Worm (Caenorhabditis elegans) whole organism, mixed stage, embryonic: Measurements from ENCODE around the gene srz-102.

Source experiments
- blmp-1 ChIP-seq: fragments of 150-350 bp; optimal IDR thresholded peaks from 2 replicates; lab custom pipeline; 2014; ENCODE audit warnings: missing biosample characterization, missing genetic modification characterization
- drap-1 ChIP-seq: fragments of 200-800 bp; sonication (Bioruptor generic); optimal IDR thresholded peaks from 3 replicates; lab custom pipeline; 2018; ENCODE audit warnings: mild to moderate bottlenecking, missing genetic modification characterization, missing compliant biosample characterization
- ham-2 ChIP-seq: fragments of 200-800 bp; sonication (Bioruptor generic); optimal IDR thresholded peaks from 2 replicates; lab custom pipeline; 2018; ENCODE audit warnings: mild to moderate bottlenecking, missing genetic modification characterization, missing compliant biosample characterization
- hlh-1 ChIP-seq: fragments of 150-350 bp; optimal IDR thresholded peaks from 2 replicates; lab custom pipeline; 2014; ENCODE audit warnings: missing biosample characterization, missing genetic modification reagents, missing genetic modification characterization
- lin-13 ChIP-seq: fragments of 150-350 bp; optimal IDR thresholded peaks from 2 replicates; lab custom pipeline; 2014; ENCODE audit warnings: missing biosample characterization, missing genetic modification characterization
- mep-1 ChIP-seq: fragments of 150-350 bp; optimal IDR thresholded peaks from 2 replicates; lab custom pipeline; 2017; ENCODE audit warnings: missing biosample characterization, missing genetic modification reagents, missing genetic modification characterization, inconsistent platforms
- nhr-2 ChIP-seq: fragments of 150-350 bp; optimal IDR thresholded peaks from 2 replicates; lab custom pipeline; 2014; ENCODE audit warnings: missing biosample characterization, missing genetic modification characterization
- nhr-237 ChIP-seq: fragments of 150-350 bp; optimal IDR thresholded peaks from 2 replicates; lab custom pipeline; 2014; ENCODE audit warnings: missing biosample characterization, missing genetic modification characterization
- nhr-28 ChIP-seq: fragments of 150-350 bp; optimal IDR thresholded peaks from 2 replicates; lab custom pipeline; 2014; ENCODE audit warnings: missing biosample characterization, missing genetic modification characterization
- nhr-76 ChIP-seq: sonication (generic microtip); optimal IDR thresholded peaks from 2 replicates; lab custom pipeline; 2017; ENCODE audit warnings: missing biosample characterization, missing genetic modification characterization
- sptf-1 ChIP-seq: sonication (generic microtip); optimal IDR thresholded peaks from 2 replicates; lab custom pipeline; 2017; ENCODE audit warnings: mild to moderate bottlenecking, missing genetic modification characterization, moderate library complexity, missing compliant biosample characterization
- unc-62 ChIP-seq: fragments of 150-350 bp; optimal IDR thresholded peaks from 2 replicates; lab custom pipeline; 2014; ENCODE audit warnings: missing biosample characterization, missing genetic modification reagents, missing genetic modification characterization
- zip-8 ChIP-seq: fragments of 150-350 bp; optimal IDR thresholded peaks from 2 replicates; lab custom pipeline; 2014; ENCODE audit warnings: missing biosample characterization, missing genetic modification characterization
- ztf-11 ChIP-seq: fragments of 150-350 bp; optimal IDR thresholded peaks from 2 replicates; lab custom pipeline; 2014; ENCODE audit warnings: missing biosample characterization, missing genetic modification characterization

DNA sequence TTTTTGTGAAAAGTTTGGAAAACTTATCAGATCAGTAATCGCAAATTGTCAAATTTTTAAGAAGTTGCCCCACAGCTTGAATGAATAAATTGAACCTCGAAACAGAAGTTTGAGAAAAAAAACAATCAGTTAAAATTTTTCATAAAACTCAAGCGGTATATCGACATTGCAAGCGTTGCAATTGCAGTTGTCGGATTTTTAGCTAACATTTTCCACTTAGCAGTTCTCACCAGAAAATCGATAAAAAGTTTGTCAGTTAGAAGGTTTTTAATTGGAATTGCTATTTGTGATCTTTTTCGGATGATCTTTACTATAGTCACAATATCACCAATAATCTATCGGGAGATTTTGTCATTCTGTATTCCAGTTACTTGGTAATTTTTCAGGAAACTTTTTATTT, 1.6 kb upstream of the srz-102 start, which contains the start of gene srw-43:
- no peak for TF ChIP-seq nhr-76 (tag; lab: Kevin White, UChicago)
- TF ChIP-seq ztf-11 (tag; lab: Kevin White, UChicago) = no peak
- TF ChIP-seq sptf-1 (tag; lab: Kevin White, UChicago) = no peak
- TF ChIP-seq hlh-1 (tag; lab: Kevin White, UChicago) = no peak
- no peak for TF ChIP-seq mep-1 (tag; lab: Kevin White, UChicago)
- TF ChIP-seq nhr-237 (tag; lab: Kevin White, UChicago) = no peak
- no peak for TF ChIP-seq drap-1
- TF ChIP-seq lin-13 (tag; lab: Kevin White, UChicago) = no peak
- TF ChIP-seq nhr-2 = no peak
- no peak for TF ChIP-seq ham-2 (GFP tag; lab: Kevin White, UChicago)
- TF ChIP-seq zip-8 (tag; lab: Kevin White, UChicago) = no peak
- TF ChIP-seq unc-62 = no peak
- TF ChIP-seq blmp-1 (tag; lab: Kevin White, UChicago) = no peak
- no peak for TF ChIP-seq nhr-28 (tag; lab: Kevin White, UChicago)
